Worm (Caenorhabditis elegans): ENCODE measurements around the gene M03E7.3.

DNA sequence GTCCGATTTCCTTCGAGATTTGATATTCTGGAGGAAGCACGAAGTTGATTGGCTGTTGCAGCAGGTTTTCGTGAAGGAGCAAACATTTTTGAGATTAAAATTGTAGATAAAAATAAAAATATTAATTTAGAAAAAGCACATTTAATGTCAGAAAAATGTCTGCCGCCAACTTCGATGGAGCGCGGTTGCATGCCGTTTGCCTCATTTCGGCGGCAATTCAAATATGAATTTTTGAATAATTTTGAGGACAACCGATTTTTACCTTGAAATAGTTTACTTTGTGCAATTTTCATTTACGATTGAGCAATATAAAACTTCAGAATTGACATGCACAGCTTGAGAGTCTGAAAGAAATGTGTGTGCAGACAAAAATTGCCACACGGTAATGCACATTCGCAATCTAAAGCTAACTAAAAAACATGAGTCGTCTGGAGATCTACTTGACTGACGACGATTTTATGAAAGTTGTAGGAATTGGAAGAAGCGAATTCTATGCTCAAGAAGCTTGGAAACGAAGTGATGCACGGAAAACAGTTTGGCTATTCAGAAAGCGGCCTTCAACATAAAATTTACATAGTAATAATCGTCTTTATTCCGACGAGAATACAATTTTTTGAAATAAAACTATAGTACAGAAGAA is 18.3 kb upstream of the M03E7.3 start, which contains the start of gene zhit-1:
- no peak for TF ChIP-seq ztf-23 (GFP tag; IDR thresholded peaks at IDR 0.05)
- TF ChIP-seq med-1 (GFP tag; optimal IDR thresholded peaks at IDR 0.05; ENCODE audit: insufficient read depth): no peak
- TF ChIP-seq flt-1 (GFP tag; IDR thresholded peaks at IDR 0.05): no peak
- no peak for TF ChIP-seq ztf-29 (GFP tag; IDR thresholded peaks at IDR 0.05)
- no peak for TF ChIP-seq tab-1 (GFP tag; IDR thresholded peaks at IDR 0.05)
- no peak for TF ChIP-seq klf-2 (GFP tag; conservative IDR thresholded peaks at IDR 0.05)
- no peak for TF ChIP-seq ref-1 (GFP tag; conservative IDR thresholded peaks at IDR 0.05)
- TF ChIP-seq T22C8.4 (GFP tag; IDR thresholded peaks at IDR 0.05): no peak

All from whole organism, midembryonic.